Fruit fly (Drosophila melanogaster) Kc167 (cell line): ENCODE data around the gene CG14410.

Source experiments
- Myc ChIP-seq: fragments of >200 bp; optimal IDR thresholded peaks from 2 replicates; lab custom pipeline; 2017; ENCODE audit warnings: missing external identifiers
- Sin3A ChIP-seq: fragments of >200 bp; optimal IDR thresholded peaks from 2 replicates; lab custom pipeline; 2018; ENCODE audit warnings: missing external identifiers
- ttk ChIP-seq: sonication (Bioruptor generic); optimal IDR thresholded peaks from 2 replicates; lab custom pipeline; 2017; ENCODE audit warnings: missing external identifiers

DNA sequence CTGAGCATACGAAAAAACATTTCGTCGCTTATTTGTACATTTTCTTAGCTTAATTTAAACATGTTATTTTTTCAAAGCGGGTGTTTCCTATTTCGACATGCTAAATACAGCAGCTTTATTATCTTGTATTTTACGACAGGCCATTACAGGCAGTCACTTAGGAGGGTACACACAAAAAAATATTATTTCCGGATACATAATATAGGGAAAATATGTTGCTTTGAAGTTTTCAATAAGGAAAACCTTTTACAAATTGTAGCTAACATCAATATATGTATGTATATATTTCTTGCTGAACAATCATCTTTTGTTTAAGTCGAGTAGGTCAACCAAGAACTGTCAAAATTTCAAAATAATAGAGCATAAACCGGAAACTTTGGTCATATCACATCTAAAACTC is 22.4 kb downstream of the CG14410 start, which contains the start of gene CG46399:
- TF ChIP-seq Sin3A (lab: Kevin White, UChicago) (no peak), Myc (lab: Kevin White, UChicago) (no peak), ttk (lab: Kevin White, UChicago) (no peak)
